Worm (Caenorhabditis elegans) whole organism, young adult: ENCODE results near the gene T08G3.13.

Experiments used
- B0261.1 ChIP-seq: sonication (generic microtip); optimal IDR thresholded peaks from 2 replicates; lab custom pipeline; 2016; ENCODE audit warnings: mild to moderate bottlenecking, missing genetic modification characterization, moderate library complexity, missing compliant biosample characterization
- C17E4.6 ChIP-seq: fragments of 200-800 bp; sonication (Bioruptor generic); IDR thresholded peaks from 2 replicates; pipeline ENCODE4 v1.3.6; 2022; ENCODE audit warnings: missing genetic modification reagents, missing genetic modification characterization, missing compliant biosample characterization
- F33H1.4 ChIP-seq: fragments of 200-800 bp; sonication (Bioruptor generic); IDR thresholded peaks from 2 replicates; pipeline ENCODE4 v1.3.6; 2022; ENCODE audit warnings: missing genetic modification reagents, missing genetic modification characterization, missing compliant biosample characterization
- F39B2.1 ChIP-seq: fragments of 200-800 bp; sonication (Bioruptor generic); IDR thresholded peaks from 2 replicates; pipeline ENCODE4 v1.3.6; 2022; ENCODE audit warnings: missing genetic modification reagents, missing genetic modification characterization, missing compliant biosample characterization
- F57C9.4 ChIP-seq: sonication (generic microtip); optimal IDR thresholded peaks from 2 replicates; lab custom pipeline; 2017; ENCODE audit warnings: mild to moderate bottlenecking, missing genetic modification characterization, missing compliant biosample characterization
- Y67H2A.10 ChIP-seq: fragments of 200-800 bp; sonication (Bioruptor generic); conservative IDR thresholded peaks from 2 replicates; pipeline ENCODE4 v1.3.6; 2022; ENCODE audit warnings: missing genetic modification reagents, missing genetic modification characterization, missing compliant biosample characterization
- ZK185.1 ChIP-seq: sonication (generic microtip); optimal IDR thresholded peaks from 2 replicates; lab custom pipeline; 2016; ENCODE audit warnings: mild to moderate bottlenecking, missing genetic modification characterization, missing compliant biosample characterization; ENCODE audit not compliant: poor library complexity, severe bottlenecking
- attf-3 ChIP-seq: fragments of 200-800 bp; sonication (Bioruptor generic); conservative IDR thresholded peaks from 2 replicates; pipeline ENCODE4 v1.3.6; 2022; ENCODE audit warnings: missing genetic modification reagents, missing genetic modification characterization, missing compliant biosample characterization
- attf-6 ChIP-seq: fragments of 200-800 bp; sonication (Bioruptor generic); IDR thresholded peaks from 2 replicates; pipeline ENCODE4 v1.3.6; 2022; ENCODE audit warnings: missing genetic modification reagents, missing genetic modification characterization, missing compliant biosample characterization
- ceh-100 ChIP-seq: fragments of 200-800 bp; sonication (Bioruptor generic); IDR thresholded peaks from 2 replicates; pipeline ENCODE4 v1.3.6; 2022; ENCODE audit warnings: missing genetic modification reagents, missing genetic modification characterization, missing compliant biosample characterization
- ceh-27 ChIP-seq: fragments of 200-800 bp; sonication (Bioruptor generic); optimal IDR thresholded peaks from 2 replicates; lab custom pipeline; 2018; ENCODE audit warnings: mild to moderate bottlenecking, missing genetic modification characterization, moderate library complexity, missing compliant biosample characterization
- dpff-1 ChIP-seq: sonication (generic microtip); optimal IDR thresholded peaks from 2 replicates; lab custom pipeline; 2017; ENCODE audit warnings: mild to moderate bottlenecking, missing genetic modification characterization, missing compliant biosample characterization
- dpl-1 ChIP-seq: fragments of 150-350 bp; optimal IDR thresholded peaks from 2 replicates; lab custom pipeline; 2014; ENCODE audit warnings: missing biosample characterization, missing genetic modification reagents, missing genetic modification characterization
- egl-44 ChIP-seq: fragments of 200-800 bp; sonication (Bioruptor generic); IDR thresholded peaks from 2 replicates; pipeline ENCODE4 v1.3.6; 2022; ENCODE audit warnings: missing genetic modification reagents, missing genetic modification characterization, missing compliant biosample characterization
- ekl-4 ChIP-seq: fragments of 200-800 bp; sonication (Bioruptor generic); IDR thresholded peaks from 2 replicates; pipeline ENCODE4 v1.3.6; 2022; ENCODE audit warnings: missing genetic modification reagents, missing genetic modification characterization, missing compliant biosample characterization
- hlh-12 ChIP-seq: sonication (generic microtip); optimal IDR thresholded peaks from 2 replicates; lab custom pipeline; 2016; ENCODE audit warnings: missing genetic modification characterization, missing compliant biosample characterization
- hsf-1 ChIP-seq: fragments of 200-800 bp; sonication (Bioruptor generic); IDR thresholded peaks from 2 replicates; pipeline ENCODE4 v1.3.6; 2022; ENCODE audit warnings: missing genetic modification reagents, missing genetic modification characterization, missing compliant biosample characterization
- lag-1 ChIP-seq: fragments of 200-800 bp; sonication (Bioruptor generic); IDR thresholded peaks from 2 replicates; pipeline ENCODE4 v1.3.6; 2022; ENCODE audit warnings: missing genetic modification reagents, missing genetic modification characterization, missing compliant biosample characterization
- let-607 ChIP-seq, 2 experiments: fragments of 200-800 bp in 1 of 2; sonication (Bioruptor generic) in 1 of 2; sonication (generic microtip) in 1 of 2; optimal IDR thresholded peaks; 2 replicates each; lab custom pipeline; 2016 to 2018; ENCODE audit warnings: mild to moderate bottlenecking in 2 of 2, missing compliant biosample characterization in 2 of 2, missing genetic modification characterization in 2 of 2, moderate library complexity in 2 of 2, missing genotype in 1 of 2
- lin-40 ChIP-seq: sonication (generic microtip); optimal IDR thresholded peaks from 2 replicates; lab custom pipeline; 2016; ENCODE audit warnings: missing genetic modification characterization, mild to moderate bottlenecking, missing compliant biosample characterization, missing genotype, missing genetic modification reagents
- madf-6 ChIP-seq: fragments of 200-800 bp; sonication (Bioruptor generic); IDR thresholded peaks from 2 replicates; pipeline ENCODE4 v1.3.6; 2022; ENCODE audit warnings: missing genetic modification reagents, missing genetic modification characterization, missing compliant biosample characterization
- madf-8 ChIP-seq: fragments of 200-800 bp; sonication (Bioruptor generic); conservative IDR thresholded peaks from 2 replicates; pipeline ENCODE4 v1.3.6; 2022; ENCODE audit warnings: missing genetic modification reagents, missing genetic modification characterization, missing compliant biosample characterization
- mes-4 ChIP-seq: sonication (generic microtip); optimal IDR thresholded peaks from 2 replicates; lab custom pipeline; 2016; ENCODE audit warnings: missing genotype, missing genetic modification characterization, missing compliant biosample characterization
- mxl-1 ChIP-seq: sonication (generic microtip); optimal IDR thresholded peaks from 2 replicates; lab custom pipeline; 2016; ENCODE audit warnings: missing genetic modification characterization, missing compliant biosample characterization
- nfya-2 ChIP-seq: fragments of 200-800 bp; sonication (Bioruptor generic); IDR thresholded peaks from 2 replicates; pipeline ENCODE4 v1.3.6; 2022; ENCODE audit warnings: missing genetic modification reagents, missing genetic modification characterization, missing compliant biosample characterization
- nhr-179 ChIP-seq: sonication (generic microtip); optimal IDR thresholded peaks from 2 replicates; lab custom pipeline; 2016; ENCODE audit warnings: mild to moderate bottlenecking, missing genetic modification characterization, missing compliant biosample characterization
- nhr-27 ChIP-seq: fragments of 200-800 bp; sonication (Bioruptor generic); optimal IDR thresholded peaks from 2 replicates; lab custom pipeline; 2018; ENCODE audit warnings: mild to moderate bottlenecking, missing genetic modification characterization, moderate library complexity, missing compliant biosample characterization
- nhr-80 ChIP-seq: sonication (generic microtip); optimal IDR thresholded peaks from 2 replicates; lab custom pipeline; 2016; ENCODE audit warnings: missing genetic modification characterization, missing compliant biosample characterization
- rec-8 ChIP-seq, 2 experiments: sonication (generic microtip); optimal IDR thresholded peaks; 2 replicates each; lab custom pipeline; 2016; ENCODE audit warnings: mild to moderate bottlenecking in 2 of 2, missing genetic modification characterization in 2 of 2, missing genetic modification reagents in 2 of 2, missing genotype in 2 of 2, missing biosample characterization in 1 of 2, missing compliant biosample characterization in 1 of 2, moderate library complexity in 1 of 2
- snpc-3.4 ChIP-seq: sonication (generic microtip); optimal IDR thresholded peaks from 2 replicates; lab custom pipeline; 2017; ENCODE audit warnings: missing genetic modification characterization, mild to moderate bottlenecking, missing compliant biosample characterization, antibody characterized with exemption, moderate library complexity, missing genotype, missing genetic modification reagents
- xnd-1 ChIP-seq: sonication (generic microtip); optimal IDR thresholded peaks from 2 replicates; lab custom pipeline; 2016; ENCODE audit warnings: missing genotype, missing genetic modification reagents, missing genetic modification characterization, missing compliant biosample characterization
- ztf-28 ChIP-seq: fragments of 200-800 bp; sonication (Bioruptor generic); IDR thresholded peaks from 2 replicates; pipeline ENCODE4 v1.3.6; 2022; ENCODE audit warnings: missing genetic modification reagents, missing genetic modification characterization, missing compliant biosample characterization
- ztf-3 ChIP-seq: fragments of 200-800 bp; sonication (Bioruptor generic); optimal IDR thresholded peaks from 2 replicates; lab custom pipeline; 2018; ENCODE audit warnings: mild to moderate bottlenecking, missing genetic modification characterization, missing compliant biosample characterization
- ztf-6 ChIP-seq: fragments of 200-800 bp; sonication (Bioruptor generic); IDR thresholded peaks from 2 replicates; pipeline ENCODE4 v1.3.6; 2022; ENCODE audit warnings: missing genetic modification reagents, missing genetic modification characterization, missing compliant biosample characterization

The T08G3.13 gene

ce11 chrV:16459377-16459776 is 11.5 kb downstream of the T08G3.13 start:
- TF ChIP-seq C17E4.6 (GFP tag; lab: Robert Waterston, UW) (no peak), egl-44 (GFP tag; lab: Robert Waterston, UW) (no peak), dpff-1 (tag; lab: Kevin White, UChicago) (no peak), nhr-27 (no peak), snpc-3.4 (tag; lab: Kevin White, UChicago) (no peak)

- TF ChIP-seq mxl-1 (tag; lab: Kevin White, UChicago) (no peak), attf-6 (GFP tag; lab: Robert Waterston, UW) (no peak), egl-44 (GFP tag; lab: Robert Waterston, UW) (no peak), F39B2.1 (GFP tag; lab: Robert Waterston, UW) (no peak), ztf-3 (GFP tag; lab: Kevin White, UChicago) (no peak), ekl-4 (no peak), hlh-12 (no peak)
- TF ChIP-seq, all 124 proteins: peak for 0
These were observed 13.0 kb downstream of the T08G3.13 start, which contains the start of gene srh-142 for ce11 chrV:16460866-16461265. TSS of gene srh-142 (minus strand) at chrV:16460966.

DNA sequence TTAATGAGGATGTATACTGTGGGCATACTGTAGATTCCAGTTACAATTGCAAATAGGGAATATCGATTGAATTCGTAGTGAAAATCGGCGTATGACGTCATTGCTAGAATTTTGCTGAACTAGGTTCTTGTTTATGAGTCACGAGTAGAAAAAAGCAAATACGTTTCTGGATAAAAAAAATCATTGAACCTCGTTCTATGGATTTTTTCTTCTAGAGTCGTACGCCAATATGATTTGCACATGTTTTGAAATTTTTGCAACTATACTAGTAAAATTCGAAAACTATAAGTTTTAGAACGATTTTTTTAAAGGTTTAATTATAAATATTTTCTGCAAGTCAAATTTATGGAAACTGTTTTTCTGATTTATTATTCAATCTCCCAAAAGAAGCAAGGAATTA is 20.0 kb downstream of the T08G3.13 start, which contains the start of gene sru-44:
TSS of gene sru-44 (minus strand) at position 101 of the 400 bp plus-strand sequence.
- no peak for TF ChIP-seq dpl-1 (GFP tag; lab: Kevin White, UChicago)
- TF ChIP-seq F33H1.4 (GFP tag; lab: Robert Waterston, UW), result no peak
- no peak for TF ChIP-seq nhr-179
- no peak for TF ChIP-seq lin-40 (tag; lab: Kevin White, UChicago)
- no peak for TF ChIP-seq ztf-6 (GFP tag; lab: Robert Waterston, UW)
- no peak for TF ChIP-seq ztf-28 (GFP tag; lab: Robert Waterston, UW)
- no peak for TF ChIP-seq ceh-27 (GFP tag; lab: Kevin White, UChicago)
- TF ChIP-seq B0261.1, result no peak
- TF ChIP-seq nhr-27, result no peak
- TF ChIP-seq let-607 (tag; optimal IDR thresholded peaks at IDR 0.05; lab: Kevin White, UChicago), result no peak
- no peak for TF ChIP-seq attf-3

ce11 chrV:16470916-16471315 is 23.1 kb downstream of the T08G3.13 start, which contains the start of gene srh-138:
TSS of gene srh-138 (minus strand) at chrV:16471016.
- TF ChIP-seq lag-1 (GFP tag; lab: Robert Waterston, UW), result no peak
- no peak for TF ChIP-seq Y67H2A.10 (GFP tag; lab: Robert Waterston, UW)
- no peak for TF ChIP-seq xnd-1
- no peak for TF ChIP-seq ceh-100 (GFP tag; lab: Robert Waterston, UW)
- TF ChIP-seq rec-8 (tag; optimal IDR thresholded peaks at IDR 0.05; lab: Kevin White, UChicago), result no peak
- no peak for TF ChIP-seq nhr-80 (tag; lab: Kevin White, UChicago)
- TF ChIP-seq mes-4, result no peak
- TF ChIP-seq ZK185.1 (tag; lab: Kevin White, UChicago), result no peak
- TF ChIP-seq hsf-1 (GFP tag; lab: Robert Waterston, UW), result no peak
- TF ChIP-seq madf-6, result no peak
- TF ChIP-seq nfya-2 (GFP tag; lab: Robert Waterston, UW), result no peak
- no peak for TF ChIP-seq F57C9.4 (tag; lab: Kevin White, UChicago)
- no peak for TF ChIP-seq madf-8 (GFP tag; lab: Robert Waterston, UW)
- no peak for TF ChIP-seq hlh-12
- no peak for TF ChIP-seq ceh-27 (GFP tag; lab: Kevin White, UChicago)
